Worm (Caenorhabditis elegans) whole organism, late embryonic: ENCODE data around the gene sri-36.

Source experiments
- ceh-45 ChIP-seq: fragments of 200-800 bp; sonication (Bioruptor generic); IDR thresholded peaks from 2 replicates; pipeline ENCODE4 v1.3.6; 2022; ENCODE audit warnings: missing genetic modification reagents, missing genetic modification characterization, missing compliant biosample characterization
- dve-1 ChIP-seq: sonication (generic microtip); optimal IDR thresholded peaks from 2 replicates; lab custom pipeline; 2017; ENCODE audit warnings: antibody characterized with exemption, mild to moderate bottlenecking, missing genetic modification characterization, missing compliant biosample characterization
- fkh-10 ChIP-seq: fragments of 150-350 bp; optimal IDR thresholded peaks from 2 replicates; lab custom pipeline; 2014; ENCODE audit warnings: missing biosample characterization, missing genetic modification reagents, missing genetic modification characterization

- TF ChIP-seq dve-1 (tag; lab: Kevin White, UChicago) (no peak), ceh-45 (GFP tag; lab: Robert Waterston, UW) (no peak), fkh-10 (GFP tag; lab: Kevin White, UChicago) (no peak)
These were observed 25.0 kb upstream of the sri-36 start, which contains the start of gene sri-38 for ce11 chrII:2610202-2610912.
